Worm (Caenorhabditis elegans): ENCODE measurements around the gene nhr-209.

ce11 chrV:12100794-12101343 lies 2.9 kb downstream of the nhr-209 start, which contains the start of gene nhr-154:
- TF ChIP-seq sea-2 (GFP tag; IDR thresholded peaks at IDR 0.05) (no peak), B0336.3 (GFP tag; IDR thresholded peaks at IDR 0.05) (no peak), unc-62 (GFP tag; optimal IDR thresholded peaks at IDR 0.05) (no peak), let-526 (GFP tag; IDR thresholded peaks at IDR 0.05) (no peak), ztf-22 (GFP tag; optimal IDR thresholded peaks at IDR 0.05) (no peak), Y56A3A.18 (GFP tag; IDR thresholded peaks at IDR 0.05) (no peak), ama-1 (optimal IDR thresholded peaks at IDR 0.05) (no peak), ama-1 (GFP tag; optimal IDR thresholded peaks at IDR 0.05) (no peak), lag-1 (GFP tag; IDR thresholded peaks at IDR 0.05) (no peak), him-1 (tag; optimal IDR thresholded peaks at IDR 0.05) (no peak), ceh-100 (GFP tag; IDR thresholded peaks at IDR 0.05) (no peak)
